Worm (Caenorhabditis elegans) whole organism, early embryonic: Measurements from ENCODE around the gene ZC204.13.

Experiments used
- ama-1 ChIP-seq: fragments of 150-350 bp; optimal IDR thresholded peaks from 2 replicates; lab custom pipeline; 2014
- ceh-13 ChIP-seq: fragments of 200-800 bp; sonication (Bioruptor generic); optimal IDR thresholded peaks from 2 replicates; lab custom pipeline; 2018; ENCODE audit warnings: mild to moderate bottlenecking, missing genetic modification characterization, missing compliant biosample characterization
- hmg-4 ChIP-seq: fragments of 200-800 bp; sonication (Bioruptor generic); optimal IDR thresholded peaks from 2 replicates; lab custom pipeline; 2018; ENCODE audit warnings: mild to moderate bottlenecking, missing genetic modification characterization, missing compliant biosample characterization
- hnd-1 ChIP-seq: sonication (generic microtip); optimal IDR thresholded peaks from 2 replicates; lab custom pipeline; 2016; ENCODE audit warnings: missing genetic modification characterization, missing compliant biosample characterization

- TF ChIP-seq hmg-4 (GFP tag; lab: Kevin White, UChicago) (no peak), ama-1 (lab: Kevin White, UChicago) (no peak), hnd-1 (tag; lab: Kevin White, UChicago) (no peak), ceh-13 (no peak)
Observed at ce11 chrII:1695861-1696260, 35.1 kb upstream of the ZC204.13 start, which contains the start of gene F58E1.13.
